Worm (Caenorhabditis elegans) whole organism, L4 larva: ENCODE measurements around the gene gck-4.

Experiments
- D1046.2 ChIP-seq: fragments of 200-800 bp; sonication (Bioruptor generic); IDR thresholded peaks from 2 replicates; pipeline ENCODE4 v1.3.6; 2022; ENCODE audit warnings: missing genetic modification characterization, missing compliant biosample characterization
- F26F4.8 ChIP-seq: fragments of 200-800 bp; sonication (Bioruptor generic); conservative IDR thresholded peaks from 2 replicates; pipeline ENCODE4 v1.3.6; 2022; ENCODE audit warnings: missing genetic modification characterization, missing compliant biosample characterization
- F44E2.7 ChIP-seq: fragments of 200-800 bp; sonication (Bioruptor generic); IDR thresholded peaks from 2 replicates; pipeline ENCODE4 v2.1.2; 2022; ENCODE audit warnings: missing genetic modification characterization, missing compliant biosample characterization
- Y105C5A.15 ChIP-seq: fragments of 200-800 bp; sonication (Bioruptor generic); IDR thresholded peaks from 2 replicates; pipeline ENCODE4 v1.3.6; 2022; ENCODE audit warnings: missing genetic modification characterization, missing compliant biosample characterization
- Y48G9A.11 ChIP-seq: fragments of 200-800 bp; sonication (Bioruptor generic); IDR thresholded peaks from 2 replicates; pipeline ENCODE4 v1.3.6; 2022; ENCODE audit warnings: missing genetic modification reagents, missing genetic modification characterization, missing compliant biosample characterization
- Y5F2A.4 ChIP-seq: fragments of 200-800 bp; sonication (Bioruptor generic); optimal IDR thresholded peaks from 2 replicates; lab custom pipeline; 2018; ENCODE audit warnings: mild to moderate bottlenecking, missing genetic modification characterization, missing compliant biosample characterization
- ZK546.5 ChIP-seq, 2 experiments: sonication (generic microtip); optimal IDR thresholded peaks; 2 replicates each; lab custom pipeline; 2017; ENCODE audit warnings: missing biosample characterization in 2 of 2, missing genetic modification characterization in 2 of 2
- aly-2 ChIP-seq: sonication (generic microtip); optimal IDR thresholded peaks from 2 replicates; lab custom pipeline; 2018; ENCODE audit warnings: missing biosample characterization, missing genetic modification characterization
- ama-1 ChIP-seq: fragments of 150-350 bp; optimal IDR thresholded peaks from 2 replicates; lab custom pipeline; 2014; ENCODE audit warnings: inconsistent platforms, mixed read lengths
- ceh-20 ChIP-seq: fragments of 200-800 bp; sonication (Bioruptor generic); IDR thresholded peaks from 2 replicates; pipeline ENCODE4 v1.3.6; 2022; ENCODE audit warnings: missing genetic modification reagents, missing genetic modification characterization, missing compliant biosample characterization
- ceh-62 ChIP-seq: sonication (generic microtip); optimal IDR thresholded peaks from 2 replicates; lab custom pipeline; 2017; ENCODE audit warnings: missing biosample characterization, missing genetic modification characterization
- ceh-82 ChIP-seq: sonication (generic microtip); optimal IDR thresholded peaks from 2 replicates; lab custom pipeline; 2017; ENCODE audit warnings: missing biosample characterization, missing genetic modification characterization
- cey-2 ChIP-seq: sonication (generic microtip); optimal IDR thresholded peaks from 3 replicates; lab custom pipeline; 2017; ENCODE audit warnings: missing genetic modification characterization, mild to moderate bottlenecking, missing compliant biosample characterization, antibody characterized with exemption, borderline replicate concordance; ENCODE audit not compliant: insufficient read depth
- dmd-6 ChIP-seq: fragments of 200-800 bp; sonication (Bioruptor generic); IDR thresholded peaks from 2 replicates; pipeline ENCODE4 v1.3.6; 2022; ENCODE audit warnings: missing genetic modification reagents, missing genetic modification characterization, missing compliant biosample characterization
- fkh-10 ChIP-seq: fragments of 150-350 bp; optimal IDR thresholded peaks from 2 replicates; lab custom pipeline; 2014; ENCODE audit warnings: missing biosample characterization, missing genetic modification reagents, missing genetic modification characterization
- hmg-1.1 ChIP-seq: fragments of 200-800 bp; sonication (Bioruptor generic); IDR thresholded peaks from 2 replicates; pipeline ENCODE4 v1.3.6; 2022; ENCODE audit warnings: missing genetic modification reagents, missing genetic modification characterization, missing compliant biosample characterization
- lin-13 ChIP-seq: fragments of 150-350 bp; optimal IDR thresholded peaks from 2 replicates; lab custom pipeline; 2014; ENCODE audit warnings: missing biosample characterization, missing genetic modification reagents, missing genetic modification characterization
- lin-29 ChIP-seq: fragments of 200-800 bp; sonication (Bioruptor generic); IDR thresholded peaks from 2 replicates; pipeline ENCODE4 v1.3.6; 2022; ENCODE audit warnings: missing genetic modification reagents, missing genetic modification characterization, missing compliant biosample characterization
- lin-38 ChIP-seq: fragments of 200-800 bp; sonication (Bioruptor generic); IDR thresholded peaks from 2 replicates; pipeline ENCODE4 v1.3.6; 2022; ENCODE audit warnings: missing genetic modification reagents, missing genetic modification characterization, missing compliant biosample characterization
- mep-1 ChIP-seq: fragments of 150-350 bp; sonication (generic microtip); optimal IDR thresholded peaks from 3 replicates; lab custom pipeline; 2014; ENCODE audit warnings: missing biosample characterization, missing genetic modification characterization
- nhr-11 ChIP-seq: fragments of 150-350 bp; optimal IDR thresholded peaks from 2 replicates; lab custom pipeline; 2014; ENCODE audit warnings: missing biosample characterization, missing genetic modification characterization
- nhr-237 ChIP-seq: sonication (generic microtip); optimal IDR thresholded peaks from 2 replicates; lab custom pipeline; 2017; ENCODE audit warnings: missing biosample characterization, missing genetic modification characterization
- nhr-25 ChIP-seq: sonication (generic microtip); optimal IDR thresholded peaks from 2 replicates; lab custom pipeline; 2017; ENCODE audit warnings: missing genetic modification characterization, mild to moderate bottlenecking, missing compliant biosample characterization, antibody characterized with exemption, moderate library complexity, borderline replicate concordance; ENCODE audit not compliant: insufficient read depth
- php-3 ChIP-seq: fragments of 200-800 bp; sonication (Bioruptor generic); IDR thresholded peaks from 2 replicates; pipeline ENCODE4 v1.3.6; 2022; ENCODE audit warnings: missing genetic modification reagents, missing genetic modification characterization, missing compliant biosample characterization
- sdz-12 ChIP-seq: fragments of 200-800 bp; sonication (Bioruptor generic); optimal IDR thresholded peaks from 2 replicates; lab custom pipeline; 2018; ENCODE audit warnings: mild to moderate bottlenecking, missing genetic modification characterization, missing compliant biosample characterization
- set-16 ChIP-seq: fragments of 200-800 bp; sonication (Bioruptor generic); IDR thresholded peaks from 2 replicates; pipeline ENCODE4 v1.3.6; 2022; ENCODE audit warnings: missing genetic modification reagents, missing genetic modification characterization, missing compliant biosample characterization
- spr-1 ChIP-seq: sonication (generic microtip); optimal IDR thresholded peaks from 2 replicates; lab custom pipeline; 2016; ENCODE audit warnings: mild to moderate bottlenecking, missing genetic modification characterization, missing compliant biosample characterization
- spr-3 ChIP-seq: fragments of 200-800 bp; sonication (Bioruptor generic); optimal IDR thresholded peaks from 2 replicates; lab custom pipeline; 2018; ENCODE audit warnings: mild to moderate bottlenecking, missing genetic modification characterization, missing compliant biosample characterization
- tra-1 ChIP-seq: fragments of 200-800 bp; sonication (Bioruptor generic); IDR thresholded peaks from 2 replicates; pipeline ENCODE4 v1.3.6; 2022; ENCODE audit warnings: missing genetic modification reagents, missing genetic modification characterization, missing compliant biosample characterization
- unc-39 ChIP-seq: sonication (generic microtip); optimal IDR thresholded peaks from 2 replicates; lab custom pipeline; 2017; ENCODE audit warnings: missing biosample characterization, missing genetic modification characterization
- unc-62 ChIP-seq, 3 experiments: fragments of 150-350 bp in 1 of 3; sonication (generic microtip); optimal IDR thresholded peaks in 2 of 3; peaks in 1 of 3; 1 replicate in 1 of 3; 2 replicates in 2 of 3; lab custom pipeline; 2014 to 2017; ENCODE audit warnings: missing biosample characterization in 3 of 3, missing genetic modification characterization in 3 of 3, missing genetic modification reagents in 3 of 3, missing genotype in 1 of 3
- vab-7 ChIP-seq: fragments of 200-800 bp; sonication (Bioruptor generic); IDR thresholded peaks from 2 replicates; pipeline ENCODE4 v1.3.6; 2022; ENCODE audit warnings: missing genetic modification reagents, missing genetic modification characterization, missing compliant biosample characterization
- zfp-2 ChIP-seq: sonication (generic microtip); optimal IDR thresholded peaks from 2 replicates; lab custom pipeline; 2016; ENCODE audit warnings: mild to moderate bottlenecking, missing genetic modification characterization, missing compliant biosample characterization
- zip-11 ChIP-seq: fragments of 200-800 bp; sonication (Bioruptor generic); IDR thresholded peaks from 2 replicates; pipeline ENCODE4 v1.3.6; 2022; ENCODE audit warnings: missing genetic modification characterization, missing compliant biosample characterization

Gene gck-4

DNA sequence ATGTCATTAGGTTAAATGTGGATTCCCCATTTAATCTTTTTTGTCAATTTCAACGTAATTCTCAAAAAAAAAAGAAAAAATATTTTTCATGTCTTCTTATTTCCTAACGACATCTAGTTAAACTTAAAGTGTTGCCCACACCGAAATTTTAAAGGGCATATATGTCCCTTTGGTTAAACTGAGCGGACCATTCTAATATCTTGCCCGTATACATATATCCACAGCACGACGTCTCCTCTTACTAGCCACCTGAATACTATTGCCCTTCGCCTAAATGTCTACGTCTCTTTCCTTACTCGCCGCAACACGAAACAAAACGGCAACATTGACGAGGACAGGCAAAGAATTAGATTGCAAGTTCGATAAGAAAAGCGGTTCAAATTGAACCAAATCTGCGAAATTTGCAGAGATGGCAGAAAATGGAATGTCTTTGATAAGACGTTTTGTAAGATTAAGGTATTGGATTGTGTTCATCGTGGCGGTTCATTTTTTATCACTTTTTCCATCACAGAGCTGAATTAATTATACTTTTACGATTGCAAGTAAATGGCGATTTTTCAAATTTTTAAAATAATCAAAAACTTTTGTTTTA, 23.7 kb downstream of the gck-4 start (continued):
- TF ChIP-seq dmd-6 (GFP tag; lab: Robert Waterston, UW) (peak; percentile 99), set-16 (GFP tag; lab: Robert Waterston, UW) (no peak), mep-1 (tag; lab: Kevin White, UChicago) (peak; percentile 100), ceh-62 (no peak), Y105C5A.15 (0 out of 2 replicates have a peak, but pooled peaks have one; percentile 46), cey-2 (peak; percentile 69), spr-1 (tag; lab: Kevin White, UChicago) (peak; percentile 98), vab-7 (GFP tag; lab: Robert Waterston, UW) (peak; percentile 98), tra-1 (GFP tag; lab: Robert Waterston, UW) (peak; percentile 96), hmg-1.1 (peak; percentile 100)

DNA sequence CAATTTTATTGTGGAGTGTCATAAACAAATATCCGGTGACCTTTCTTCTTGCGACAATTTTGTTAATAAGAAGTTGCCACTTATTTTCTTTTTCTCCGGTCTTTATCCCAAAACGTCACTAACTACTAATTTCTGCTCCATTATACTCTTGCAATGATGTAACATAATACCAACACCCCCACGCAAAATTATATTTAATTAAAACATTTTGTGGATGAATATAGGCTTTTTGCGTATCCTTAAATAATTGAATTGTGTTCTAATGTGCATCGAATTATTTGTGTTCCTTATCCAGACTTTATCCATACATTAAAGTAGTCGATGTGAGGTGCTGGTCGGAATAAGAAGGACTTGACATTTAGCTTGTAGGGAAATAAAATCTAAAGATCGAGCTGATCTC, 25.9 kb downstream of the gck-4 start:
- no peak for TF ChIP-seq nhr-237 (tag; lab: Kevin White, UChicago)
- TF ChIP-seq ama-1 (lab: Kevin White, UChicago), result no peak
- no peak for TF ChIP-seq ceh-82 (tag; lab: Kevin White, UChicago)
- no peak for TF ChIP-seq D1046.2 (GFP tag; lab: Robert Waterston, UW)
- TF ChIP-seq Y5F2A.4 (GFP tag; lab: Kevin White, UChicago), result no peak
- no peak for TF ChIP-seq ceh-20 (GFP tag; lab: Robert Waterston, UW)
- no peak for TF ChIP-seq lin-13 (GFP tag; lab: Kevin White, UChicago)
- TF ChIP-seq lin-29 (GFP tag; lab: Robert Waterston, UW), result no peak
- TF ChIP-seq ZK546.5 (tag; optimal IDR thresholded peaks at IDR 0.05; lab: Kevin White, UChicago), result no peak

DNA sequence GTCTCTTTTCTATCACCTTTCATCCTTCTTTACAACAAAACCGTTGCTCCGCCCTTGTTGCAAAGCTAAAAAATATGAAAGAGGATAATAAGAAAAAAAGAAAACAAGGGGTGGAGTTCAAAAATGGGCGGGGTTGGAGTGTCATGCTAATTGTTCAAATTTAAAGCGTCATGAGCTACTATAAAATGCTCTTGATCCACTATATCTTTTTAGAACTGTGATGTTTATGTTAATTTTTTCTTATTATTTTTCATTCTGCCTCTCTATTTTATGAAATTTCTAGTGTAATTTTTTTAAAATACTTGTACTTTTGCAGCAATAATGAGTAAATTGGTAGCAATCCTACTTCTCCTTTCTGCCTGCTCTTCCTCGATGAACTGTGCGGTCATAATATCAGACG, 29.6 kb downstream of the gck-4 start, which contains the start of gene K02D3.1:
K02D3.1 (plus strand) TSS at position 301 of the 400 bp plus-strand sequence.
- no peak for TF ChIP-seq unc-39
- no peak for TF ChIP-seq Y48G9A.11 (GFP tag; lab: Robert Waterston, UW)
- peak in 1 of 2 experiments; percentile 32 for TF ChIP-seq unc-62 (GFP tag; optimal IDR thresholded peaks at IDR 0.05 in 1 of 2; lab: Kevin White, UChicago)
- TF ChIP-seq unc-62 (tag; optimal IDR thresholded peaks at IDR 0.05; lab: Kevin White, UChicago), result no peak

- TF ChIP-seq spr-3 (GFP tag; lab: Kevin White, UChicago), result no peak
- TF ChIP-seq nhr-11 (tag; lab: Kevin White, UChicago), result no peak
- TF ChIP-seq nhr-25 (tag; lab: Kevin White, UChicago), result no peak
- TF ChIP-seq lin-29 (GFP tag; lab: Robert Waterston, UW), result no peak
- no peak for TF ChIP-seq F44E2.7 (GFP tag; lab: Robert Waterston, UW)
- TF ChIP-seq zfp-2, result no peak
- no peak for TF ChIP-seq sdz-12 (GFP tag; lab: Kevin White, UChicago)
- TF ChIP-seq fkh-10, result no peak
- no peak for TF ChIP-seq lin-38 (GFP tag; lab: Robert Waterston, UW)
- no peak for TF ChIP-seq F26F4.8
- no peak for TF ChIP-seq dmd-6 (GFP tag; lab: Robert Waterston, UW)
- TF ChIP-seq set-16 (GFP tag; lab: Robert Waterston, UW), result no peak
- no peak for TF ChIP-seq php-3 (GFP tag; lab: Robert Waterston, UW)
- TF ChIP-seq D1046.2 (GFP tag; lab: Robert Waterston, UW), result no peak
- TF ChIP-seq zip-11 (GFP tag; lab: Robert Waterston, UW), result no peak
- TF ChIP-seq aly-2 (tag; lab: Kevin White, UChicago), result no peak
- no peak for TF ChIP-seq cey-2
These were observed 32.1 kb downstream of the gck-4 start for ce11 chrX:13709060-13709459.
